Worm (Caenorhabditis elegans) whole organism, mixed stage, embryonic: ENCODE measurements around the gene best-12.

Experiments
- M03D4.4 ChIP-seq: sonication (generic microtip); optimal IDR thresholded peaks from 2 replicates; lab custom pipeline; 2017; ENCODE audit warnings: mild to moderate bottlenecking, missing genetic modification characterization, missing compliant biosample characterization
- blmp-1 ChIP-seq: fragments of 150-350 bp; optimal IDR thresholded peaks from 2 replicates; lab custom pipeline; 2014; ENCODE audit warnings: missing biosample characterization, missing genetic modification characterization
- ceh-83 ChIP-seq: fragments of 200-800 bp; sonication (Bioruptor generic); optimal IDR thresholded peaks from 2 replicates; lab custom pipeline; 2018; ENCODE audit warnings: mild to moderate bottlenecking, missing genetic modification characterization, missing compliant biosample characterization
- ces-1 ChIP-seq: fragments of 150-350 bp; optimal IDR thresholded peaks from 2 replicates; lab custom pipeline; 2014; ENCODE audit warnings: missing biosample characterization, missing genetic modification reagents, missing genetic modification characterization
- cnd-1 ChIP-seq: fragments of 200-800 bp; sonication (Bioruptor generic); optimal IDR thresholded peaks from 2 replicates; lab custom pipeline; 2018; ENCODE audit warnings: mild to moderate bottlenecking, missing genetic modification characterization, missing compliant biosample characterization
- drap-1 ChIP-seq: fragments of 200-800 bp; sonication (Bioruptor generic); optimal IDR thresholded peaks from 3 replicates; lab custom pipeline; 2018; ENCODE audit warnings: mild to moderate bottlenecking, missing genetic modification characterization, missing compliant biosample characterization
- elt-1 ChIP-seq: sonication (generic microtip); optimal IDR thresholded peaks from 2 replicates; lab custom pipeline; 2017; ENCODE audit warnings: missing genetic modification characterization, mild to moderate bottlenecking, missing compliant biosample characterization, antibody characterized with exemption, moderate library complexity, borderline replicate concordance; ENCODE audit not compliant: insufficient read depth
- elt-3 ChIP-seq: fragments of 150-350 bp; optimal IDR thresholded peaks from 2 replicates; lab custom pipeline; 2014; ENCODE audit warnings: missing biosample characterization, missing genetic modification characterization
- flh-1 ChIP-seq: fragments of 200-800 bp; sonication (Bioruptor generic); optimal IDR thresholded peaks from 2 replicates; lab custom pipeline; 2018; ENCODE audit warnings: mild to moderate bottlenecking, missing genetic modification characterization, moderate library complexity, missing compliant biosample characterization
- ham-2 ChIP-seq: fragments of 200-800 bp; sonication (Bioruptor generic); optimal IDR thresholded peaks from 2 replicates; lab custom pipeline; 2018; ENCODE audit warnings: mild to moderate bottlenecking, missing genetic modification characterization, missing compliant biosample characterization
- lin-13 ChIP-seq: fragments of 150-350 bp; optimal IDR thresholded peaks from 2 replicates; lab custom pipeline; 2014; ENCODE audit warnings: missing biosample characterization, missing genetic modification characterization
- lin-32 ChIP-seq: fragments of 200-800 bp; sonication (Bioruptor generic); optimal IDR thresholded peaks from 2 replicates; lab custom pipeline; 2018; ENCODE audit warnings: mild to moderate bottlenecking, missing genetic modification characterization, missing compliant biosample characterization
- lsy-2 ChIP-seq: fragments of 150-350 bp; optimal IDR thresholded peaks from 2 replicates; lab custom pipeline; 2014; ENCODE audit warnings: missing biosample characterization, missing genetic modification characterization
- mab-5 ChIP-seq: fragments of 150-350 bp; optimal IDR thresholded peaks from 2 replicates; lab custom pipeline; 2014; ENCODE audit warnings: missing biosample characterization, missing genetic modification characterization
- mls-2 ChIP-seq: sonication (generic microtip); optimal IDR thresholded peaks from 2 replicates; lab custom pipeline; 2016; ENCODE audit warnings: mild to moderate bottlenecking, missing genetic modification characterization, moderate library complexity, missing compliant biosample characterization
- nhr-12 ChIP-seq: fragments of 150-350 bp; optimal IDR thresholded peaks from 2 replicates; lab custom pipeline; 2014; ENCODE audit warnings: missing biosample characterization, missing genetic modification characterization
- nhr-2 ChIP-seq: fragments of 150-350 bp; optimal IDR thresholded peaks from 2 replicates; lab custom pipeline; 2014; ENCODE audit warnings: missing biosample characterization, missing genetic modification characterization
- nhr-237 ChIP-seq: fragments of 150-350 bp; optimal IDR thresholded peaks from 2 replicates; lab custom pipeline; 2014; ENCODE audit warnings: missing biosample characterization, missing genetic modification characterization
- nhr-76 ChIP-seq: sonication (generic microtip); optimal IDR thresholded peaks from 2 replicates; lab custom pipeline; 2017; ENCODE audit warnings: missing biosample characterization, missing genetic modification characterization
- pha-4 ChIP-seq: fragments of 150-350 bp; optimal IDR thresholded peaks from 2 replicates; lab custom pipeline; 2018; ENCODE audit warnings: missing biosample characterization, missing genetic modification reagents, missing genetic modification characterization
- sem-2 ChIP-seq: fragments of 200-800 bp; sonication (Bioruptor generic); optimal IDR thresholded peaks from 2 replicates; lab custom pipeline; 2018; ENCODE audit warnings: mild to moderate bottlenecking, missing genetic modification characterization, missing compliant biosample characterization
- snpc-4 ChIP-seq: fragments of 150-350 bp; optimal IDR thresholded peaks from 2 replicates; lab custom pipeline; 2014; ENCODE audit warnings: missing biosample characterization, missing genetic modification characterization
- sptf-1 ChIP-seq: sonication (generic microtip); optimal IDR thresholded peaks from 2 replicates; lab custom pipeline; 2017; ENCODE audit warnings: mild to moderate bottlenecking, missing genetic modification characterization, moderate library complexity, missing compliant biosample characterization
- unc-120 ChIP-seq: sonication (generic microtip); optimal IDR thresholded peaks from 2 replicates; lab custom pipeline; 2017; ENCODE audit warnings: missing genetic modification characterization, missing compliant biosample characterization; ENCODE audit not compliant: poor library complexity, severe bottlenecking
- unc-39 ChIP-seq: fragments of 150-350 bp; optimal IDR thresholded peaks from 2 replicates; lab custom pipeline; 2014; ENCODE audit warnings: missing biosample characterization, missing genetic modification characterization
- unc-62 ChIP-seq: fragments of 150-350 bp; optimal IDR thresholded peaks from 2 replicates; lab custom pipeline; 2014; ENCODE audit warnings: missing biosample characterization, missing genetic modification reagents, missing genetic modification characterization
- zip-8 ChIP-seq: fragments of 150-350 bp; optimal IDR thresholded peaks from 2 replicates; lab custom pipeline; 2014; ENCODE audit warnings: missing biosample characterization, missing genetic modification characterization
- ztf-11 ChIP-seq: fragments of 150-350 bp; optimal IDR thresholded peaks from 2 replicates; lab custom pipeline; 2014; ENCODE audit warnings: missing biosample characterization, missing genetic modification characterization

best-12 gene

ce11 chrV:16023559-16023958 lies 25.7 kb upstream of the best-12 start:
- TF ChIP-seq nhr-12 (tag; lab: Kevin White, UChicago) = no peak
- no peak for TF ChIP-seq drap-1 (GFP tag; lab: Kevin White, UChicago)
- no peak for TF ChIP-seq mls-2 (tag; lab: Kevin White, UChicago)
- no peak for TF ChIP-seq pha-4 (tag; lab: Kevin White, UChicago)
- no peak for TF ChIP-seq M03D4.4
- TF ChIP-seq nhr-2 = no peak
- no peak for TF ChIP-seq elt-3
- no peak for TF ChIP-seq lin-13 (tag; lab: Kevin White, UChicago)
- TF ChIP-seq blmp-1 (tag; lab: Kevin White, UChicago) = no peak
- no peak for TF ChIP-seq lin-32
- TF ChIP-seq cnd-1 (tag; lab: Kevin White, UChicago) = no peak
- no peak for TF ChIP-seq zip-8 (tag; lab: Kevin White, UChicago)
- TF ChIP-seq ztf-11 (tag; lab: Kevin White, UChicago) = no peak
- TF ChIP-seq flh-1 (GFP tag; lab: Kevin White, UChicago) = no peak
- TF ChIP-seq sptf-1 (tag; lab: Kevin White, UChicago) = no peak
- TF ChIP-seq nhr-237 (tag; lab: Kevin White, UChicago) = no peak
- no peak for TF ChIP-seq snpc-4 (tag; lab: Kevin White, UChicago)

DNA sequence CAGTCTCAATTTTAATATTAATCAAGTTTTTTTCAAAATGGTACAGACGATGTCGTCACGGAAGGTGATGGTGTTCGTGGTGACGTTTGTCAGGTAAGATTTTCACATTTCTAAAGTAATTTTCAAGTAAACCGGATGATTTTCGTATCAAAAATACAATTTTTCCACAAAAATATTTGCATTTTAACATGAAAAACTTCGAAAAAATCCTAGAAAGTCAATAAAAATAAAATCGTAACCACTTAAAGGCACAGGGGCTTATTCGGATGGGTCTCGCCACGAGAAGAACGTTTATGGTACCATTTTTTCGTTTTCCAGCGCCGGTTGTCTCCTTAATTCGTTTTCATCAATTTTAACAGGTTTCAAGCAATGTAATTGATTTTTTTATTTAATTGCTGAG lies 25.0 kb upstream of the best-12 start, which contains the start of gene T10C6.6:
Gene T10C6.6, plus strand, starts transcription at position 27 of the 400 bp plus-strand sequence.
- no peak for TF ChIP-seq elt-1 (tag; lab: Kevin White, UChicago)
- no peak for TF ChIP-seq zip-8 (tag; lab: Kevin White, UChicago)
- no peak for TF ChIP-seq sem-2
- no peak for TF ChIP-seq lin-32
- TF ChIP-seq nhr-76 = no peak
- no peak for TF ChIP-seq ceh-83
- TF ChIP-seq, all 35 proteins: peak for 0

ce11 chrV:16024917-16025316 lies 24.4 kb upstream of the best-12 start:
- TF ChIP-seq lsy-2 (tag; lab: Kevin White, UChicago) (no peak), unc-120 (tag; lab: Kevin White, UChicago) (no peak), ceh-83 (no peak), ces-1 (GFP tag; lab: Kevin White, UChicago) (no peak), nhr-2 (no peak), elt-1 (tag; lab: Kevin White, UChicago) (no peak), snpc-4 (tag; lab: Kevin White, UChicago) (no peak), unc-62 (GFP tag; lab: Kevin White, UChicago) (no peak), zip-8 (tag; lab: Kevin White, UChicago) (no peak), nhr-76 (no peak), mab-5 (no peak), ztf-11 (tag; lab: Kevin White, UChicago) (no peak), sem-2 (no peak)

ce11 chrV:16029237-16029636 lies 20.0 kb upstream of the best-12 start:
- TF ChIP-seq nhr-237 (tag; lab: Kevin White, UChicago) (no peak), sptf-1 (tag; lab: Kevin White, UChicago) (no peak), lin-32 (no peak), snpc-4 (tag; lab: Kevin White, UChicago) (no peak), flh-1 (GFP tag; lab: Kevin White, UChicago) (no peak), elt-3 (no peak), drap-1 (GFP tag; lab: Kevin White, UChicago) (no peak), unc-39 (tag; lab: Kevin White, UChicago) (no peak), ces-1 (GFP tag; lab: Kevin White, UChicago) (no peak)

DNA sequence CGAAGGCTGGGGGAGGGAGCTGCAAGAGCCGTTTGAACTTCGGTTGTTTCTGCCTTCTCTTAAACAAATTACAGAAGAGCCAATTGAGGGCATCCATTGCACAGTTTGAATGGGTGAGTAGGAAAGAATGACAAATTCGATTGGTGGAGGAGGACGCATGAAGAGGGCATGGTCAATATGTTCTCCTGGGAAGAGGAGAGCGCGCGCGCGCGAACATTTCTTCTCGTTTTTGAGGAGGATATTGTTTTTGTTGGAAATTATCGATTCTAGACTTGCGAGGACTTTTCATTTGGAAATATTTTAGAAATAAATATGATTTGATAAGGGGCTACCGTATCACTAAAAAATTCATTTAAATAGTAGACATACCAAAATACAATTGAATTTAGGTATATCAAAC lies 17.7 kb upstream of the best-12 start, which contains the start of gene T10C6.7:
Gene T10C6.7, minus strand, starts transcription at position 143 of the 400 bp plus-strand sequence.
- TF ChIP-seq flh-1 (GFP tag; lab: Kevin White, UChicago) = no peak
- TF ChIP-seq elt-3 = no peak
- TF ChIP-seq sem-2 = no peak
- TF ChIP-seq sptf-1 (tag; lab: Kevin White, UChicago) = no peak
- TF ChIP-seq ham-2 (GFP tag; lab: Kevin White, UChicago) = no peak
- no peak for TF ChIP-seq unc-62 (GFP tag; lab: Kevin White, UChicago)
- TF ChIP-seq nhr-12 (tag; lab: Kevin White, UChicago) = no peak

DNA sequence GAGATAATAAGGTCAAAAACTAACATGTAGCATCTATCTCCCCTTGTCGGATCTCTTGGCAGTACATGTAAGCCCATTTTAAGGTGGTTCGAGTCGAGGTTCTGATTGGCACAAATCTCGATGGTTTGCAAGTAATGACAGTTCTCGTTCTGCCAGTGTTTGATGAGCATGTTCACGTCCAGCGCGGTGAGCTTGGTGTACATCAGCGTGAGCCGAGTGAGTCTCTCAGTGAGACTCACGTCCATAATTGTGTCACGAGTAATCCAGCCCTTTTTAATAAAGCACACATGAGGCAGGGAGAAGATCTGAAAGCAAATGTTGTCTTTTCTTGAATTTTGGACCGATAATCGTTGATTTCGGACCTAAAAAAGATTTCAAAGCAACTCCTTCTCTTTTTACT lies 16.5 kb upstream of the best-12 start, which contains the start of gene T10C6.16:
Gene T10C6.16, minus strand, starts transcription at position 245 of the 400 bp plus-strand sequence.
- TF ChIP-seq nhr-2 (no peak), elt-1 (tag; lab: Kevin White, UChicago) (no peak)
